Fruit fly (Drosophila melanogaster) whole organism, embryonic: Measurements from ENCODE around the gene Oatp74D.

ENCODE experiments used
- Atf-2 ChIP-seq: fragments of 200-800 bp; sonication (Bioruptor generic); optimal IDR thresholded peaks from 2 replicates; lab custom pipeline; 2016; ENCODE audit warnings: missing biosample characterization, missing genetic modification characterization
- CG10431 ChIP-seq: fragments of 200-800 bp; sonication (Bioruptor generic); optimal IDR thresholded peaks from 3 replicates; lab custom pipeline; 2018; ENCODE audit warnings: missing biosample characterization, mild to moderate bottlenecking, missing genetic modification characterization
- CG10462 ChIP-seq: fragments of 200-800 bp; sonication (Bioruptor generic); optimal IDR thresholded peaks from 2 replicates; lab custom pipeline; 2016; ENCODE audit warnings: missing biosample characterization, missing genetic modification characterization
- CG14710 ChIP-seq: fragments of 200-800 bp; sonication (Bioruptor generic); optimal IDR thresholded peaks from 3 replicates; lab custom pipeline; 2019; ENCODE audit warnings: missing biosample characterization, mild to moderate bottlenecking, missing genetic modification characterization, moderate library complexity
- CG15011 ChIP-seq: fragments of 200-800 bp; sonication (Bioruptor generic); optimal IDR thresholded peaks from 3 replicates; lab custom pipeline; 2018; ENCODE audit warnings: missing biosample characterization, mild to moderate bottlenecking, missing genetic modification characterization
- CG1603 ChIP-seq: fragments of 200-800 bp; sonication (Bioruptor generic); optimal IDR thresholded peaks from 2 replicates; lab custom pipeline; 2019; ENCODE audit warnings: missing biosample characterization, mild to moderate bottlenecking, missing genetic modification characterization, moderate library complexity
- CG16815 ChIP-seq: fragments of 200-800 bp; sonication (Bioruptor generic); optimal IDR thresholded peaks from 3 replicates; lab custom pipeline; 2017; ENCODE audit warnings: missing biosample characterization, mild to moderate bottlenecking, missing genetic modification characterization
- CG17359 ChIP-seq: fragments of 200-800 bp; sonication (Bioruptor generic); optimal IDR thresholded peaks from 3 replicates; lab custom pipeline; 2018; ENCODE audit warnings: missing biosample characterization, mild to moderate bottlenecking, missing genetic modification characterization, moderate library complexity
- CG30431 ChIP-seq: fragments of 200-800 bp; sonication (Bioruptor generic); optimal IDR thresholded peaks from 2 replicates; lab custom pipeline; 2017; ENCODE audit warnings: missing biosample characterization, missing genetic modification characterization
- CG31388 ChIP-seq: fragments of 200-800 bp; sonication (Bioruptor generic); optimal IDR thresholded peaks from 2 replicates; lab custom pipeline; 2016; ENCODE audit warnings: missing biosample characterization, missing genetic modification characterization
- CG31441 ChIP-seq: fragments of 200-800 bp; sonication (Bioruptor generic); IDR thresholded peaks from 2 replicates; pipeline ENCODE4 v1.3.6; 2022; ENCODE audit warnings: missing biosample characterization, missing genetic modification characterization
- CG32767 ChIP-seq: fragments of 200-800 bp; sonication (Bioruptor generic); IDR thresholded peaks from 2 replicates; pipeline ENCODE4 v1.3.6; 2022; ENCODE audit warnings: missing biosample characterization, missing genetic modification characterization
- CG42726 ChIP-seq: fragments of 200-800 bp; sonication (Bioruptor generic); IDR thresholded peaks from 2 replicates; pipeline ENCODE4 v1.3.6; 2022; ENCODE audit warnings: missing biosample characterization, missing genetic modification characterization; ENCODE audit not compliant: partially characterized antibody
- CG4424 ChIP-seq: fragments of 200-800 bp; sonication (Bioruptor generic); optimal IDR thresholded peaks from 3 replicates; lab custom pipeline; 2016; ENCODE audit warnings: missing biosample characterization, missing genetic modification characterization
- CG5953 ChIP-seq: fragments of 200-800 bp; sonication (Bioruptor generic); IDR thresholded peaks from 2 replicates; pipeline ENCODE4 v1.3.6; 2022; ENCODE audit warnings: missing biosample characterization, missing genetic modification characterization
- CG6272 ChIP-seq: fragments of 200-800 bp; sonication (Bioruptor generic); IDR thresholded peaks from 2 replicates; pipeline ENCODE4 v1.3.6; 2022; ENCODE audit warnings: missing biosample characterization, missing genetic modification characterization
- CG6689 ChIP-seq: fragments of 200-800 bp; sonication (Bioruptor generic); IDR thresholded peaks from 2 replicates; pipeline ENCODE4 v1.3.6; 2022; ENCODE audit warnings: missing biosample characterization, missing genetic modification characterization
- CG7839 ChIP-seq: fragments of 200-800 bp; sonication (Bioruptor generic); optimal IDR thresholded peaks from 3 replicates; lab custom pipeline; 2018; ENCODE audit warnings: missing biosample characterization, mild to moderate bottlenecking, missing genetic modification characterization, moderate library complexity
- CG9932 ChIP-seq: fragments of 200-800 bp; sonication (Bioruptor generic); IDR thresholded peaks from 2 replicates; pipeline ENCODE4 v1.3.6; 2022; ENCODE audit warnings: missing biosample characterization, missing genetic modification characterization
- Chrac-16 ChIP-seq: fragments of 200-800 bp; sonication (Bioruptor generic); optimal IDR thresholded peaks from 3 replicates; lab custom pipeline; 2016; ENCODE audit warnings: missing biosample characterization, missing genetic modification characterization
- CkIIα-i1 ChIP-seq: fragments of 200-800 bp; sonication (Bioruptor generic); IDR thresholded peaks from 2 replicates; pipeline ENCODE4 v1.3.6; 2022; ENCODE audit warnings: missing biosample characterization, missing genetic modification characterization
- CoRest ChIP-seq: fragments of 200-800 bp; sonication (Bioruptor generic); optimal IDR thresholded peaks from 3 replicates; lab custom pipeline; 2018; ENCODE audit warnings: missing biosample characterization, mild to moderate bottlenecking, missing genetic modification characterization, moderate library complexity
- Dip2 ChIP-seq: fragments of 200-800 bp; sonication (Bioruptor generic); IDR thresholded peaks from 2 replicates; pipeline ENCODE4 v1.3.6; 2022; ENCODE audit warnings: missing biosample characterization, missing genetic modification characterization
- HLH3B ChIP-seq: fragments of 200-800 bp; sonication (Bioruptor generic); IDR thresholded peaks from 2 replicates; pipeline ENCODE4 v1.3.6; 2022; ENCODE audit warnings: missing biosample characterization, missing genetic modification characterization
- Hr78 ChIP-seq, 2 experiments: fragments of 200-800 bp in 1 of 2; fragments of >200 bp in 1 of 2; sonication (Bioruptor generic) in 1 of 2; optimal IDR thresholded peaks; 2 replicates each; lab custom pipeline; 2017 to 2019; ENCODE audit warnings: missing biosample characterization in 2 of 2, missing genetic modification characterization in 2 of 2, mild to moderate bottlenecking in 1 of 2, moderate library complexity in 1 of 2
- Med ChIP-seq: fragments of 200-800 bp; sonication (Bioruptor generic); peaks from one replicate; lab custom pipeline; 2016; ENCODE audit warnings: missing biosample characterization, missing genetic modification characterization, mild to moderate bottlenecking, inconsistent platforms, moderate library complexity
- NFAT ChIP-seq: fragments of 200-800 bp; sonication (Bioruptor generic); IDR thresholded peaks from 2 replicates; pipeline ENCODE4 v1.3.6; 2022; ENCODE audit warnings: missing biosample characterization, missing genetic modification characterization
- PHDP ChIP-seq: fragments of 200-800 bp; sonication (Bioruptor generic); optimal IDR thresholded peaks from 3 replicates; lab custom pipeline; 2018; ENCODE audit warnings: missing biosample characterization, mild to moderate bottlenecking, missing genetic modification characterization, moderate library complexity
- Poxn ChIP-seq: fragments of 200-800 bp; sonication (Bioruptor generic); IDR thresholded peaks from 2 replicates; pipeline ENCODE4 v1.3.6; 2022; ENCODE audit warnings: missing biosample characterization, missing genetic modification characterization
- Ptx1 ChIP-seq: fragments of 200-800 bp; sonication (Bioruptor generic); IDR thresholded peaks from 2 replicates; pipeline ENCODE4 v1.3.6; 2022; ENCODE audit warnings: missing biosample characterization, missing genetic modification characterization
- Ravus ChIP-seq: fragments of 200-800 bp; sonication (Bioruptor generic); IDR thresholded peaks from 2 replicates; pipeline ENCODE4 v1.3.6; 2022; ENCODE audit warnings: missing biosample characterization, missing genetic modification characterization
- Spps ChIP-seq: fragments of 200-800 bp; sonication (Bioruptor generic); optimal IDR thresholded peaks from 2 replicates; lab custom pipeline; 2018; ENCODE audit warnings: missing biosample characterization, mild to moderate bottlenecking, missing genetic modification characterization
- Taf1 ChIP-seq: fragments of 200-800 bp; sonication (Bioruptor generic); IDR thresholded peaks from 2 replicates; pipeline ENCODE4 v1.3.6; 2022; ENCODE audit warnings: missing biosample characterization, missing genetic modification characterization
- ap ChIP-seq: fragments of 200-800 bp; sonication (Bioruptor generic); IDR thresholded peaks from 2 replicates; pipeline ENCODE4 v1.3.6; 2022; ENCODE audit warnings: missing biosample characterization, missing genetic modification characterization
- az2 ChIP-seq: fragments of 200-800 bp; sonication (Bioruptor generic); optimal IDR thresholded peaks from 3 replicates; lab custom pipeline; 2016; ENCODE audit warnings: missing biosample characterization, missing genetic modification characterization
- bcd ChIP-seq: fragments of 200-800 bp; sonication (Bioruptor generic); optimal IDR thresholded peaks from 2 replicates; lab custom pipeline; 2017; ENCODE audit warnings: missing biosample characterization, mild to moderate bottlenecking, missing genetic modification characterization
- chn ChIP-seq: fragments of 200-800 bp; sonication (Bioruptor generic); optimal IDR thresholded peaks from 2 replicates; lab custom pipeline; 2016; ENCODE audit warnings: missing biosample characterization, missing genetic modification characterization
- ci ChIP-seq: fragments of 200-800 bp; sonication (Bioruptor generic); IDR thresholded peaks from 3 replicates; pipeline ENCODE4 v1.3.6; 2022; ENCODE audit warnings: missing biosample characterization, missing genetic modification characterization
- crol ChIP-seq: fragments of 200-800 bp; sonication (Bioruptor generic); IDR thresholded peaks from 2 replicates; pipeline ENCODE4 v1.3.6; 2022; ENCODE audit warnings: missing biosample characterization, missing genetic modification characterization
- eve ChIP-seq, 2 experiments: fragments of >200 bp; optimal IDR thresholded peaks; 2 replicates each; lab custom pipeline; 2017; ENCODE audit warnings: missing biosample characterization in 2 of 2, missing genetic modification characterization in 2 of 2
- ewg ChIP-seq: fragments of 200-800 bp; sonication (Bioruptor generic); optimal IDR thresholded peaks from 3 replicates; lab custom pipeline; 2017; ENCODE audit warnings: mild to moderate bottlenecking, missing biosample characterization, missing genetic modification reagents, missing genetic modification characterization
- fd102C ChIP-seq: fragments of 200-800 bp; sonication (Bioruptor generic); optimal IDR thresholded peaks from 2 replicates; lab custom pipeline; 2018; ENCODE audit warnings: missing biosample characterization, mild to moderate bottlenecking, missing genetic modification characterization, moderate library complexity
- fd96Cb ChIP-seq: fragments of 200-800 bp; sonication (Bioruptor generic); optimal IDR thresholded peaks from 2 replicates; lab custom pipeline; 2018; ENCODE audit warnings: missing biosample characterization, mild to moderate bottlenecking, missing genetic modification characterization, moderate library complexity
- hb ChIP-seq: fragments of 200-800 bp; sonication (Bioruptor generic); IDR thresholded peaks from 3 replicates; pipeline ENCODE4 v1.3.6; 2022; ENCODE audit warnings: missing biosample characterization, missing genetic modification characterization; ENCODE audit not compliant: partially characterized antibody
- lab ChIP-seq: fragments of 200-800 bp; sonication (Bioruptor generic); optimal IDR thresholded peaks from 3 replicates; lab custom pipeline; 2017; ENCODE audit warnings: missing biosample characterization, missing genetic modification characterization, mild to moderate bottlenecking, moderate library complexity, missing genetic modification reagents
- row ChIP-seq: fragments of 200-800 bp; sonication (Bioruptor generic); IDR thresholded peaks from 3 replicates; pipeline ENCODE4 v1.3.6; 2022; ENCODE audit warnings: missing biosample characterization, missing genetic modification characterization
- schlank ChIP-seq: fragments of 200-800 bp; sonication (Bioruptor generic); optimal IDR thresholded peaks from 2 replicates; lab custom pipeline; 2018; ENCODE audit warnings: missing biosample characterization, mild to moderate bottlenecking, missing genetic modification characterization
- sens ChIP-seq: fragments of 200-800 bp; sonication (Bioruptor generic); peaks from one replicate; lab custom pipeline; 2016; ENCODE audit warnings: missing biosample characterization, missing genetic modification characterization
- sna ChIP-seq: fragments of 200-800 bp; sonication (Bioruptor generic); IDR thresholded peaks from 2 replicates; pipeline ENCODE4 v1.3.6; 2022; ENCODE audit warnings: missing biosample characterization, missing genetic modification characterization; ENCODE audit not compliant: partially characterized antibody
- toy ChIP-seq: fragments of 200-800 bp; sonication (Bioruptor generic); IDR thresholded peaks from 2 replicates; pipeline ENCODE4 v1.3.6; 2022; ENCODE audit warnings: missing biosample characterization, missing genetic modification characterization
- vfl ChIP-seq: fragments of 200-800 bp; sonication (Bioruptor generic); optimal IDR thresholded peaks from 2 replicates; lab custom pipeline; 2016; ENCODE audit warnings: missing biosample characterization, missing genetic modification characterization

Oatp74D gene

dm6 chr3L:17496871-17497492 lies 10.1 kb downstream of the Oatp74D start (continued):
- TF ChIP-seq CoRest (tag; lab: Kevin White, UChicago) (no peak), chn (no peak), vfl (GFP tag; lab: Kevin White, UChicago) (no peak), NFAT (GFP tag; lab: Robert Waterston, UW) (no peak), CG31388 (GFP tag; lab: Kevin White, UChicago) (no peak), Spps (no peak), row (GFP tag; lab: Robert Waterston, UW) (peak; percentile 40; the same call in 2 of the 3 replicates), sna (no peak), Chrac-16 (GFP tag; lab: Kevin White, UChicago) (no peak), CG6689 (GFP tag; lab: Robert Waterston, UW) (peak; percentile 29; the same call in 1 of the 2 replicates), Poxn (no peak), CG9932 (no peak), CG10462 (GFP tag; lab: Kevin White, UChicago) (no peak), az2 (GFP tag; lab: Kevin White, UChicago) (peak; percentile 29), lab (GFP tag; lab: Kevin White, UChicago) (no peak), CG42726 (no peak), CG1603 (tag; lab: Kevin White, UChicago) (no peak), CG31441 (GFP tag; lab: Robert Waterston, UW) (0 out of 2 replicates have a peak, but pooled peaks have one; percentile 40), HLH3B (GFP tag; lab: Robert Waterston, UW) (no peak), CG5953 (GFP tag; lab: Robert Waterston, UW) (no peak), ap (GFP tag; lab: Robert Waterston, UW) (no peak), Taf1 (GFP tag; lab: Robert Waterston, UW) (no peak), CG4424 (GFP tag; lab: Kevin White, UChicago) (no peak), ewg (GFP tag; lab: Kevin White, UChicago) (no peak), CG30431 (no peak), crol (GFP tag; lab: Robert Waterston, UW) (no peak), Hr78 (GFP tag; optimal IDR thresholded peaks at IDR 0.05; lab: Kevin White, UChicago) (no peak), Ptx1 (GFP tag; lab: Robert Waterston, UW) (peak; percentile 30; the same call in 1 of the 2 replicates), Atf-2 (peak; percentile 19), CG15011 (GFP tag; lab: Kevin White, UChicago) (no peak), CG17359 (tag; lab: Kevin White, UChicago) (peak; percentile 28), eve (GFP tag; optimal IDR thresholded peaks at IDR 0.05; lab: Kevin White, UChicago) (no peak), bcd (GFP tag; lab: Kevin White, UChicago) (no peak), schlank (tag; lab: Kevin White, UChicago) (no peak), Ravus (GFP tag; lab: Robert Waterston, UW) (no peak), CkIIα-i1 (GFP tag; lab: Robert Waterston, UW) (no peak), Med (GFP tag; lab: Kevin White, UChicago) (peak; percentile 60), fd102C (GFP tag; lab: Kevin White, UChicago) (no peak), CG14710 (peak; percentile 8), CG7839 (peak; percentile 51), CG10431 (GFP tag; lab: Kevin White, UChicago) (no peak), CG32767 (no peak), ci (peak; percentile 55; the same call in 1 of the 3 replicates), fd96Cb (tag; lab: Kevin White, UChicago) (peak; percentile 27), Dip2 (no peak), sens (GFP tag; lab: Kevin White, UChicago) (peak; percentile 82), CG16815 (GFP tag; lab: Kevin White, UChicago) (no peak), hb (GFP tag; lab: Robert Waterston, UW) (no peak), PHDP (tag; lab: Kevin White, UChicago) (no peak), CG6272 (GFP tag; lab: Robert Waterston, UW) (no peak), toy (GFP tag; lab: Robert Waterston, UW) (no peak)
